Worm (Caenorhabditis elegans) whole organism, L2 larva: ENCODE data around the gene E03H12.5.

Experiments used
- C34F6.9 ChIP-seq: fragments of 150-350 bp; optimal IDR thresholded peaks from 2 replicates; lab custom pipeline; 2014; ENCODE audit warnings: missing biosample characterization, missing genetic modification characterization
- F13H6.1 ChIP-seq: sonication (generic microtip); optimal IDR thresholded peaks from 2 replicates; lab custom pipeline; 2016; ENCODE audit warnings: missing genetic modification characterization, missing compliant biosample characterization
- R02D3.7 ChIP-seq: fragments of 150-350 bp; optimal IDR thresholded peaks from 2 replicates; lab custom pipeline; 2014; ENCODE audit warnings: missing biosample characterization, missing genetic modification characterization
- Y55F3AM.14 ChIP-seq: fragments of 200-800 bp; sonication (Bioruptor generic); optimal IDR thresholded peaks from 2 replicates; lab custom pipeline; 2018; ENCODE audit warnings: mild to moderate bottlenecking, missing genetic modification characterization, missing compliant biosample characterization
- ZK546.5 ChIP-seq: sonication (generic microtip); optimal IDR thresholded peaks from 2 replicates; lab custom pipeline; 2017; ENCODE audit warnings: missing biosample characterization, missing genetic modification characterization
- alr-1 ChIP-seq: fragments of 150-350 bp; optimal IDR thresholded peaks from 2 replicates; lab custom pipeline; 2014; ENCODE audit warnings: missing biosample characterization, missing genetic modification characterization
- aly-2 ChIP-seq: fragments of 150-350 bp; optimal IDR thresholded peaks from 2 replicates; lab custom pipeline; 2014; ENCODE audit warnings: missing biosample characterization, missing genetic modification characterization
- ama-1 ChIP-seq: fragments of 150-350 bp; optimal IDR thresholded peaks from 2 replicates; lab custom pipeline; 2018; ENCODE audit warnings: inconsistent platforms
- blmp-1 ChIP-seq: sonication (generic microtip); optimal IDR thresholded peaks from 2 replicates; lab custom pipeline; 2017; ENCODE audit warnings: missing genetic modification characterization, mild to moderate bottlenecking, missing compliant biosample characterization, antibody characterized with exemption, moderate library complexity; ENCODE audit not compliant: insufficient read depth
- ceh-16 ChIP-seq: fragments of 150-350 bp; optimal IDR thresholded peaks from 2 replicates; lab custom pipeline; 2014; ENCODE audit warnings: missing biosample characterization, missing genetic modification characterization
- ceh-82 ChIP-seq: fragments of 150-350 bp; optimal IDR thresholded peaks from 2 replicates; lab custom pipeline; 2014; ENCODE audit warnings: missing biosample characterization, missing genetic modification characterization
- crh-2 ChIP-seq: sonication (generic microtip); optimal IDR thresholded peaks from 2 replicates; lab custom pipeline; 2017; ENCODE audit warnings: missing biosample characterization, missing genetic modification characterization
- dmd-4 ChIP-seq: sonication (generic microtip); optimal IDR thresholded peaks from 2 replicates; lab custom pipeline; 2017; ENCODE audit warnings: missing biosample characterization, missing genetic modification characterization
- egl-27 ChIP-seq: sonication (generic microtip); optimal IDR thresholded peaks from 3 replicates; lab custom pipeline; 2017; ENCODE audit warnings: missing biosample characterization, missing genetic modification reagents, missing genetic modification characterization
- elt-3 ChIP-seq: sonication (generic microtip); optimal IDR thresholded peaks from 2 replicates; lab custom pipeline; 2017; ENCODE audit warnings: missing biosample characterization, missing genetic modification characterization
- fos-1 ChIP-seq: fragments of 150-350 bp; optimal IDR thresholded peaks from 2 replicates; lab custom pipeline; 2014; ENCODE audit warnings: missing biosample characterization, missing genetic modification characterization
- gmeb-1 ChIP-seq: fragments of 150-350 bp; optimal IDR thresholded peaks from 2 replicates; lab custom pipeline; 2014; ENCODE audit warnings: missing biosample characterization, missing genetic modification characterization
- lin-13 ChIP-seq: fragments of 150-350 bp; optimal IDR thresholded peaks from 2 replicates; lab custom pipeline; 2014; ENCODE audit warnings: missing biosample characterization, missing genetic modification reagents, missing genetic modification characterization
- lin-39 ChIP-seq: fragments of 150-350 bp; optimal IDR thresholded peaks from 2 replicates; lab custom pipeline; 2014; ENCODE audit warnings: missing biosample characterization, missing genetic modification reagents, missing genetic modification characterization
- mab-5 ChIP-seq: fragments of 150-350 bp; optimal IDR thresholded peaks from 2 replicates; lab custom pipeline; 2014; ENCODE audit warnings: missing biosample characterization, missing genetic modification characterization
- mdl-1 ChIP-seq, 2 experiments: fragments of 150-350 bp in 1 of 2; sonication (generic microtip) in 1 of 2; optimal IDR thresholded peaks; 2 replicates each; lab custom pipeline; 2017; ENCODE audit warnings: missing biosample characterization in 2 of 2, missing genetic modification characterization in 2 of 2
- nhr-10 ChIP-seq: sonication (generic microtip); optimal IDR thresholded peaks from 2 replicates; lab custom pipeline; 2017; ENCODE audit warnings: missing biosample characterization, missing genetic modification characterization
- nhr-11 ChIP-seq: fragments of 150-350 bp; optimal IDR thresholded peaks from 2 replicates; lab custom pipeline; 2014; ENCODE audit warnings: missing biosample characterization, missing genetic modification characterization
- nhr-12 ChIP-seq: fragments of 150-350 bp; optimal IDR thresholded peaks from 2 replicates; lab custom pipeline; 2014; ENCODE audit warnings: missing biosample characterization, missing genetic modification characterization
- nhr-129 ChIP-seq: fragments of 150-350 bp; optimal IDR thresholded peaks from 2 replicates; lab custom pipeline; 2014; ENCODE audit warnings: missing biosample characterization, missing genetic modification characterization
- nhr-23 ChIP-seq: fragments of 150-350 bp; optimal IDR thresholded peaks from 2 replicates; lab custom pipeline; 2014; ENCODE audit warnings: missing biosample characterization, missing genetic modification reagents, missing genetic modification characterization
- nhr-237 ChIP-seq: fragments of 150-350 bp; optimal IDR thresholded peaks from 2 replicates; lab custom pipeline; 2014; ENCODE audit warnings: missing biosample characterization, missing genetic modification characterization
- nhr-6 ChIP-seq: fragments of 150-350 bp; optimal IDR thresholded peaks from 2 replicates; lab custom pipeline; 2014; ENCODE audit warnings: missing biosample characterization, missing genetic modification characterization
- nhr-77 ChIP-seq: fragments of 150-350 bp; optimal IDR thresholded peaks from 2 replicates; lab custom pipeline; 2014; ENCODE audit warnings: missing biosample characterization, missing genetic modification characterization
- peb-1 ChIP-seq: fragments of 150-350 bp; optimal IDR thresholded peaks from 2 replicates; lab custom pipeline; 2014; ENCODE audit warnings: missing biosample characterization, missing genetic modification characterization
- sem-4 ChIP-seq: fragments of 150-350 bp; optimal IDR thresholded peaks from 2 replicates; lab custom pipeline; 2014; ENCODE audit warnings: missing biosample characterization, missing genetic modification reagents, missing genetic modification characterization
- sma-3 ChIP-seq: sonication (generic microtip); optimal IDR thresholded peaks from 2 replicates; lab custom pipeline; 2016; ENCODE audit warnings: missing genetic modification reagents, missing genetic modification characterization, missing compliant biosample characterization
- sma-9 ChIP-seq, 2 experiments: fragments of 150-350 bp in 1 of 2; sonication (generic microtip) in 1 of 2; optimal IDR thresholded peaks; 2 replicates each; lab custom pipeline; 2014 to 2016; ENCODE audit warnings: missing genetic modification characterization in 2 of 2, mild to moderate bottlenecking in 1 of 2, missing biosample characterization in 1 of 2, missing compliant biosample characterization in 1 of 2, missing genetic modification reagents in 1 of 2, moderate library complexity in 1 of 2
- unc-39 ChIP-seq: fragments of 150-350 bp; optimal IDR thresholded peaks from 2 replicates; lab custom pipeline; 2014; ENCODE audit warnings: missing biosample characterization, missing genetic modification characterization
- unc-55 ChIP-seq: fragments of 150-350 bp; sonication (generic microtip); optimal IDR thresholded peaks from 3 replicates; lab custom pipeline; 2014; ENCODE audit warnings: missing biosample characterization, missing genetic modification reagents, missing genetic modification characterization
- unc-62 ChIP-seq: fragments of 150-350 bp; optimal IDR thresholded peaks from 2 replicates; lab custom pipeline; 2014; ENCODE audit warnings: missing biosample characterization, missing genetic modification reagents, missing genetic modification characterization
- zag-1 ChIP-seq: fragments of 150-350 bp; optimal IDR thresholded peaks from 2 replicates; lab custom pipeline; 2014; ENCODE audit warnings: missing biosample characterization, missing genetic modification characterization
- ztf-1 ChIP-seq: fragments of 200-800 bp; sonication (Bioruptor generic); conservative IDR thresholded peaks from 2 replicates; pipeline ENCODE4 v1.3.6; 2022; ENCODE audit warnings: missing genetic modification characterization, missing compliant biosample characterization

The E03H12.5 gene

DNA sequence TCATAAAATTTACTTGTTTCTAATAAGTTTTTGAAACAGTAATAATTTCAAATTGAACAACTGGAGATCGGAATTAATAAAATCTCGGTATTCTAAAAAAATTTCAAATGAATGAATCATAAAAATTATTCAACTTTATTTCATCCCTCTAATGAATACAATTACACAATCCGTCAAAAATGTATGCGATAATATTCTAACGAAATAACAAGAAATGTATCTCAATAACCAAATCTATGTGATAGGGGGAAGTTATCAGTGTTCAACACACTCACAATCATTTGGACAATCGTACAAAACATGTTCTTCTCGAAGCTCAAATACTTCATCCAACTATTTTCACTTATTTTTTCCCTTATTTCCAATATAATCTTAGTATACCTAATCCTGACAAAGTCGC, 35.3 kb upstream of the E03H12.5 start, which contains the start of gene Y9C9A.5:
Gene Y9C9A.5 (plus strand): TSS at position 301 of the 400 bp plus-strand sequence.
- TF ChIP-seq sma-9 (GFP tag; optimal IDR thresholded peaks at IDR 0.05; lab: Kevin White, UChicago) (no peak), sma-9 (tag; optimal IDR thresholded peaks at IDR 0.05; lab: Kevin White, UChicago) (no peak), alr-1 (tag; lab: Kevin White, UChicago) (no peak), peb-1 (tag; lab: Kevin White, UChicago) (no peak), lin-39 (no peak), nhr-129 (no peak), nhr-11 (no peak), unc-55 (GFP tag; lab: Kevin White, UChicago) (no peak), nhr-10 (no peak), blmp-1 (tag; lab: Kevin White, UChicago) (no peak), nhr-237 (no peak), Y55F3AM.14 (no peak), sma-3 (GFP tag; lab: Kevin White, UChicago) (no peak), nhr-6 (tag; lab: Kevin White, UChicago) (no peak), dmd-4 (tag; lab: Kevin White, UChicago) (no peak), zag-1 (tag; lab: Kevin White, UChicago) (no peak), ceh-82 (tag; lab: Kevin White, UChicago) (no peak), ZK546.5 (tag; lab: Kevin White, UChicago) (no peak), C34F6.9 (tag; lab: Kevin White, UChicago) (no peak), crh-2 (tag; lab: Kevin White, UChicago) (no peak), ceh-16 (tag; lab: Kevin White, UChicago) (no peak)

DNA sequence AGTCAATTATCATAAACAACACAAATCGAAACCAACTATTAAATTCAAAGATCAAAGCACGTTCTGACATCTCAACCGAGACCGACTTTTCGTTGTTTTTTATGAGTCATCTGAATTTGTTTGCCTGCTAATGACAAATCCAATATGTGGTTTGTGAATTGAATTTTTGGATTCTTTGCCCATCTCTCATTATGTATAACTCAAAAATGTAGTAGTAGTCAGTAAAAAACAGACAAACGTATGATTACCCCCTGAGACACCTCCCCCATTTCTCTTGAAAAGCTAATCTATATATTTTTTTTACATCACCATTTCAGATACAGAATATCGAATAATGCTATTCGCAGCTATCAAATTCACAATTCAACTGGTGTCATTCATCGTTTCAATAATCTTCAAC, 31.3 kb upstream of the E03H12.5 start, which contains the start of gene str-169:
Gene str-169 (plus strand): TSS at position 301 of the 400 bp plus-strand sequence.
- TF ChIP-seq sem-4 (tag; lab: Kevin White, UChicago) (no peak), ztf-1 (GFP tag; lab: Robert Waterston, UW) (no peak), ama-1 (no peak), lin-13 (GFP tag; lab: Kevin White, UChicago) (no peak), elt-3 (tag; lab: Kevin White, UChicago) (no peak), ceh-82 (tag; lab: Kevin White, UChicago) (no peak), blmp-1 (tag; lab: Kevin White, UChicago) (no peak), crh-2 (tag; lab: Kevin White, UChicago) (no peak), gmeb-1 (tag; lab: Kevin White, UChicago) (no peak), nhr-6 (tag; lab: Kevin White, UChicago) (no peak), nhr-12 (tag; lab: Kevin White, UChicago) (no peak), aly-2 (tag; lab: Kevin White, UChicago) (no peak), nhr-77 (tag; lab: Kevin White, UChicago) (no peak), nhr-23 (tag; lab: Kevin White, UChicago) (no peak), fos-1 (tag; lab: Kevin White, UChicago) (no peak)

DNA sequence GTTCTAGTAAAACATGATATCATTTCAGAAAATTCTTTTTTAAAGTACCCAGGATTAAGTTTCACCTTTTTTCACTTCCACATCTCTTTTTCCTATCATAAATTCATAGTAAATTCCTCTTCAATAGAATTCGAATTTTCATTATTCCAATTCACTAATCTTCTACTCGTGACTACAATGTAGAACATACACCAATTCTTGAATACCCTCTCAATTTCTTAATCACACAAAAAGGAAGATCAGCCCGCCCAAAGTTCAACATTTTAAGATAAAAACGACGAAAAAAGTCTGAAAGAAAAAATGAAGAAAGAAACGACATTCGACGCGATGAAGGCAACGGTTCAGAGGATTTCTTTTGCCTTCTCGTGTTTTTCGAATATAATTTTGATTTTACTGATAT, 23.1 kb upstream of the E03H12.5 start, which contains the start of gene str-163:
Gene str-163 (plus strand): TSS at position 301 of the 400 bp plus-strand sequence.
- TF ChIP-seq lin-39 (no peak), alr-1 (tag; lab: Kevin White, UChicago) (no peak), sem-4 (tag; lab: Kevin White, UChicago) (no peak), gmeb-1 (tag; lab: Kevin White, UChicago) (no peak), nhr-12 (tag; lab: Kevin White, UChicago) (no peak), unc-39 (no peak), ceh-82 (tag; lab: Kevin White, UChicago) (no peak), lin-13 (GFP tag; lab: Kevin White, UChicago) (no peak), nhr-11 (no peak), mdl-1 (tag; optimal IDR thresholded peaks at IDR 0.05; lab: Kevin White, UChicago) (no peak), Y55F3AM.14 (no peak), nhr-10 (no peak)
- TF ChIP-seq, all 48 proteins: peak for 0

DNA sequence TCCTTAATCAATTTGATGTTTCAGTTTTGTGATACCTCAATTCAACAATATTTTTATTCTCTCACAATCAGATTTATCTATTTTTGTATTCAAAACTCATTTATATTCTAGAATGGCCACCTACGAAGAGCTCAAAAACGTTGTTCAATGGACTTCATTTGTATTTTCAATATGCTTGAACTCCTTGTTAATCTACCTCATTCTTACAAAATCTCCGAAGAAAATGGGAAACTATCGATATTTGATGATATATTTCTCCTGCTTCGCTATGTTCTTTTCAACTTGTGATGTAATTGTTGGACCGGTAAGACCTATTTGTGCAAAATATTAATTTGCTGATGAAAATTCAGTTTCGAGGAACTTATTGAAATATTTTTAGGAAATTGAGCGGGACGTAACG, 16.4 kb upstream of the E03H12.5 start, which contains the start of gene str-164:
Gene str-164 (plus strand): TSS at position 113 of the 400 bp plus-strand sequence.
- TF ChIP-seq ceh-82 (tag; lab: Kevin White, UChicago) (no peak), unc-55 (GFP tag; lab: Kevin White, UChicago) (no peak), ama-1 (no peak), zag-1 (tag; lab: Kevin White, UChicago) (no peak), nhr-10 (no peak), mdl-1 (tag; optimal IDR thresholded peaks at IDR 0.05; lab: Kevin White, UChicago) (no peak), nhr-23 (tag; lab: Kevin White, UChicago) (no peak), unc-62 (GFP tag; lab: Kevin White, UChicago) (no peak), dmd-4 (tag; lab: Kevin White, UChicago) (no peak), elt-3 (tag; lab: Kevin White, UChicago) (no peak), ZK546.5 (tag; lab: Kevin White, UChicago) (no peak), mab-5 (tag; lab: Kevin White, UChicago) (no peak), egl-27 (no peak), R02D3.7 (tag; lab: Kevin White, UChicago) (no peak), F13H6.1 (tag; lab: Kevin White, UChicago) (no peak)
